Worm (Caenorhabditis elegans): ENCODE results near the gene str-85.

DNA sequence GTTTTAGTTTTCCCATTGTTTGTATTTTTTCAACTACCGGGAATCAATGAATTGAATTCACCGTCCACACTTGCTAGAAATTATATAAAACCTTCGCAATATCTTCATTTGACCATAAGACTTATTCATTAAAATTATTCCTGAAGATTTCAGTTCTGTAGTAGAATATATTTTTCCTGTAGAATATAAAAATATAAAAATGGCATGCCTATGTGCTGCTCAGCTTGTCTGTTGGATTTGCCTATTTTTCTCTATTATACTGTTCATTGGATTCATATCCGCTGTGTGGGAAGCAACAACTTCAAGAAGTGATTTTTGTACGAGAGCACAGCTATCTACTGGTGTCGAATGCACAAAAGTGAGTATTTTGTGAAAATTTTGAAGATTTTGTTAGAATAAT lies 6.0 kb upstream of the str-85 start, which contains the start of gene F59E11.6:
- TF ChIP-seq ama-1 (optimal IDR thresholded peaks at IDR 0.05) (no peak), npax-4 (tag; optimal IDR thresholded peaks at IDR 0.05) (no peak), C08G9.2 (tag; optimal IDR thresholded peaks at IDR 0.05) (no peak), pha-4 (tag; optimal IDR thresholded peaks at IDR 0.05) (no peak), ceh-9 (tag; optimal IDR thresholded peaks at IDR 0.05) (no peak), ceh-48 (tag; optimal IDR thresholded peaks at IDR 0.05) (no peak), hlh-30 (tag; optimal IDR thresholded peaks at IDR 0.05; ENCODE audit: insufficient read depth) (no peak)

Measured in whole organism, late embryonic.